Worm (Caenorhabditis elegans) whole organism, L1 larva: ENCODE data around the gene F13A2.5.

ENCODE experiments used
- blmp-1 ChIP-seq: fragments of 150-350 bp; optimal IDR thresholded peaks from 2 replicates; lab custom pipeline; 2014; ENCODE audit warnings: missing biosample characterization, missing genetic modification characterization
- ceh-88 ChIP-seq: fragments of 200-800 bp; sonication (Bioruptor generic); IDR thresholded peaks from 2 replicates; pipeline ENCODE4 v1.3.6; 2022; ENCODE audit warnings: missing genetic modification characterization, missing compliant biosample characterization
- efl-3 ChIP-seq: fragments of 200-800 bp; sonication (Bioruptor generic); optimal IDR thresholded peaks from 2 replicates; lab custom pipeline; 2018; ENCODE audit warnings: mild to moderate bottlenecking, missing genetic modification characterization, missing compliant biosample characterization
- fkh-10 ChIP-seq: sonication (generic microtip); optimal IDR thresholded peaks from 2 replicates; lab custom pipeline; 2017; ENCODE audit warnings: missing biosample characterization, missing genetic modification reagents, missing genetic modification characterization
- grh-1 ChIP-seq: fragments of 200-800 bp; sonication (Bioruptor generic); IDR thresholded peaks from 2 replicates; pipeline ENCODE4 v1.3.6; 2022; ENCODE audit warnings: missing genetic modification reagents, missing genetic modification characterization, missing compliant biosample characterization
- snpc-4 ChIP-seq: fragments of 150-350 bp; optimal IDR thresholded peaks from 2 replicates; lab custom pipeline; 2014; ENCODE audit warnings: missing biosample characterization, missing genetic modification characterization
- zag-1 ChIP-seq: fragments of 150-350 bp; optimal IDR thresholded peaks from 2 replicates; lab custom pipeline; 2014; ENCODE audit warnings: missing biosample characterization, missing genetic modification characterization

ce11 chrV:4374625-4375024 lies 27.1 kb downstream of the F13A2.5 start, which contains the start of gene neg-1:
- TF ChIP-seq zag-1 (tag; lab: Kevin White, UChicago), result no peak
- TF ChIP-seq blmp-1, result no peak
- TF ChIP-seq ceh-88, result no peak
- no peak for TF ChIP-seq grh-1 (GFP tag; lab: Robert Waterston, UW)
- no peak for TF ChIP-seq snpc-4 (tag; lab: Kevin White, UChicago)
- TF ChIP-seq efl-3, result no peak
- TF ChIP-seq fkh-10, result no peak
